Fruit fly (Drosophila melanogaster): ENCODE data around the gene CG42268.

Gene CG42268

dm6 chr3L:9696650-9697526, 63.3 kb downstream of the CG42268 start, which contains the start of gene Prps (continued):
- TF ChIP-seq Sox14 (GFP tag; optimal IDR thresholded peaks at IDR 0.05) (peak; percentile 82), acj6 (GFP tag; optimal IDR thresholded peaks at IDR 0.05) (peak; percentile 83), achi (GFP tag; optimal IDR thresholded peaks at IDR 0.05) (peak; percentile 78), CG11294 (GFP tag; IDR thresholded peaks at IDR 0.05) (peak; percentile 72), CG3032 (tag; optimal IDR thresholded peaks at IDR 0.05) (peak; percentile 79), cyc (GFP tag; optimal IDR thresholded peaks at IDR 0.05) (peak; percentile 90), CG6163 (GFP tag; IDR thresholded peaks at IDR 0.05) (peak; percentile 90), fd59A (GFP tag; optimal IDR thresholded peaks at IDR 0.05) (peak; percentile 54), Eip93F (GFP tag; optimal IDR thresholded peaks at IDR 0.05) (peak; percentile 83), CG31627 (GFP tag; optimal IDR thresholded peaks at IDR 0.05) (peak; percentile 83)

- TF ChIP-seq CG34406 (GFP tag; optimal IDR thresholded peaks at IDR 0.05) (peak; percentile 33), CG9139 (GFP tag; optimal IDR thresholded peaks at IDR 0.05) (no peak), topi (GFP tag; optimal IDR thresholded peaks at IDR 0.05) (no peak), CG11294 (GFP tag; IDR thresholded peaks at IDR 0.05) (no peak), Gug (GFP tag; IDR thresholded peaks at IDR 0.05) (0 out of 2 replicates have a peak, but pooled peaks have one; percentile 23), CG7368 (GFP tag; optimal IDR thresholded peaks at IDR 0.05) (no peak), Lpt (GFP tag; optimal IDR thresholded peaks at IDR 0.05) (no peak), Smox (GFP tag; optimal IDR thresholded peaks at IDR 0.05) (peak; percentile 18), acj6 (GFP tag; optimal IDR thresholded peaks at IDR 0.05) (peak; percentile 47), OdsH (GFP tag; optimal IDR thresholded peaks at IDR 0.05) (peak; percentile 55), CG6792 (GFP tag; optimal IDR thresholded peaks at IDR 0.05) (no peak), Hr4 (GFP tag; optimal IDR thresholded peaks at IDR 0.05) (peak; percentile 71), CG11902 (GFP tag; optimal IDR thresholded peaks at IDR 0.05) (no peak), Sox14 (GFP tag; optimal IDR thresholded peaks at IDR 0.05) (peak; percentile 16), esn (GFP tag; optimal IDR thresholded peaks at IDR 0.05) (peak; percentile 59), Eip93F (GFP tag; optimal IDR thresholded peaks at IDR 0.05) (no peak), CG8119 (GFP tag; IDR thresholded peaks at IDR 0.05) (peak; percentile 45; the same call in 1 of the 3 replicates), fd59A (GFP tag; optimal IDR thresholded peaks at IDR 0.05) (no peak), Hr39 (GFP tag; optimal IDR thresholded peaks at IDR 0.05) (peak; percentile 2), eg (GFP tag; IDR thresholded peaks at IDR 0.05) (peak; percentile 28; the same call in 1 of the 3 replicates), pdm3 (GFP tag; optimal IDR thresholded peaks at IDR 0.05) (peak; percentile 16), Eip78C (GFP tag) (peak; percentile 77), CG11762 (GFP tag; optimal IDR thresholded peaks at IDR 0.05; ENCODE audit: insufficient read depth) (peak; percentile 9), dsx (GFP tag; optimal IDR thresholded peaks at IDR 0.05; ENCODE audit: poor library complexity, severe bottlenecking) (peak; percentile 12), Met (GFP tag; optimal IDR thresholded peaks at IDR 0.05) (peak; percentile 54), vri (GFP tag; optimal IDR thresholded peaks at IDR 0.05) (no peak), CG6163 (GFP tag; IDR thresholded peaks at IDR 0.05) (0 out of 3 replicates have a peak, but pooled peaks have one; percentile 32), CG1621 (tag; optimal IDR thresholded peaks at IDR 0.05) (no peak), achi (GFP tag; optimal IDR thresholded peaks at IDR 0.05) (peak; percentile 48), Eip75B (GFP tag; optimal IDR thresholded peaks at IDR 0.05) (peak; percentile 21), CG16779 (tag; optimal IDR thresholded peaks at IDR 0.05) (no peak), CG3032 (tag; optimal IDR thresholded peaks at IDR 0.05) (peak; percentile 41), ss (GFP tag; optimal IDR thresholded peaks at IDR 0.05) (no peak), salr (GFP tag; optimal IDR thresholded peaks at IDR 0.05) (peak in 1 of 2 experiments; percentile 28), CG10631 (GFP tag; optimal IDR thresholded peaks at IDR 0.05) (peak; percentile 47), spab (GFP tag; optimal IDR thresholded peaks at IDR 0.05) (peak; percentile 20), Sox102F (GFP tag; optimal IDR thresholded peaks at IDR 0.05) (no peak), CG6808 (GFP tag; optimal IDR thresholded peaks at IDR 0.05) (no peak), CG4318 (GFP tag; optimal IDR thresholded peaks at IDR 0.05) (peak; percentile 30), CG3919 (GFP tag; optimal IDR thresholded peaks at IDR 0.05) (no peak), CG15336 (GFP tag; IDR thresholded peaks at IDR 0.05) (peak; percentile 34), fd85E (GFP tag; optimal IDR thresholded peaks at IDR 0.05) (no peak), CG31627 (GFP tag; optimal IDR thresholded peaks at IDR 0.05) (no peak), Blimp-1 (GFP tag; optimal IDR thresholded peaks at IDR 0.05) (no peak), CG6276 (GFP tag; optimal IDR thresholded peaks at IDR 0.05) (peak; percentile 22)
Measured at dm6 chr3L:9695647-9696046, 64.5 kb downstream of the CG42268 start.
